Fruit fly (Drosophila melanogaster): Measurements from ENCODE around the gene CG5282.
A peak's percentile ranks its signal among the peaks of the same experiment; 100 is the strongest.

The CG5282 gene

dm6 chr3L:20473021-20473799, 47.3 kb upstream of the CG5282 start, which contains the start of the genes CG32428 and CG5969 (continued):
- TF ChIP-seq CG12659 (GFP tag; optimal IDR thresholded peaks at IDR 0.05) (peak; percentile 72), tx (GFP tag; optimal IDR thresholded peaks at IDR 0.05) (no peak), CG13123 (GFP tag; optimal IDR thresholded peaks at IDR 0.05) (no peak), B-H1 (GFP tag; IDR thresholded peaks at IDR 0.05) (peak; percentile 62), GATAe (GFP tag; conservative IDR thresholded peaks at IDR 0.05) (peak; percentile 9; the same call in 1 of the 2 replicates), peb (GFP tag; IDR thresholded peaks at IDR 0.05) (no peak), fd64A (GFP tag; optimal IDR thresholded peaks at IDR 0.05) (no peak), jing (GFP tag; optimal IDR thresholded peaks at IDR 0.05) (no peak), CG18619 (GFP tag; optimal IDR thresholded peaks at IDR 0.05) (peak; percentile 58), CG8281 (tag; optimal IDR thresholded peaks at IDR 0.05) (peak; percentile 0), Awh (GFP tag; IDR thresholded peaks at IDR 0.05) (no peak), hkb (optimal IDR thresholded peaks at IDR 0.05) (no peak), hkb (GFP tag; IDR thresholded peaks at IDR 0.05) (peak; percentile 71), CG12391 (tag; optimal IDR thresholded peaks at IDR 0.05) (peak; percentile 79), H15 (GFP tag; IDR thresholded peaks at IDR 0.05) (peak; percentile 50; the same call in 2 of the 3 replicates), gem (tag; optimal IDR thresholded peaks at IDR 0.05) (peak; percentile 80), slp2 (GFP tag; optimal IDR thresholded peaks at IDR 0.05) (no peak), ase (GFP tag; IDR thresholded peaks at IDR 0.05) (peak; percentile 50; the same call in 1 of the 3 replicates), Sry-δ (GFP tag; optimal IDR thresholded peaks at IDR 0.05) (no peak), emc (GFP tag; optimal IDR thresholded peaks at IDR 0.05) (no peak), crc (GFP tag; optimal IDR thresholded peaks at IDR 0.05) (no peak), ind (GFP tag; optimal IDR thresholded peaks at IDR 0.05) (peak; percentile 68), stwl (tag; optimal IDR thresholded peaks at IDR 0.05) (peak; percentile 59), CG10209 (GFP tag; optimal IDR thresholded peaks at IDR 0.05) (peak; percentile 70), stc (GFP tag; IDR thresholded peaks at IDR 0.05) (no peak), CG3726 (GFP tag; IDR thresholded peaks at IDR 0.05) (no peak), z (GFP tag; IDR thresholded peaks at IDR 0.05) (no peak), Vsx1 (GFP tag; optimal IDR thresholded peaks at IDR 0.05) (no peak), CG10543 (GFP tag; optimal IDR thresholded peaks at IDR 0.05) (no peak), CG3407 (GFP tag; optimal IDR thresholded peaks at IDR 0.05) (no peak), h (optimal IDR thresholded peaks at IDR 0.05) (no peak), CG1024 (GFP tag; IDR thresholded peaks at IDR 0.05) (no peak), CG15696 (tag; optimal IDR thresholded peaks at IDR 0.05) (no peak), lmd (GFP tag; IDR thresholded peaks at IDR 0.05) (peak; percentile 64), fd3F (GFP tag; optimal IDR thresholded peaks at IDR 0.05) (peak; percentile 58), gcm (GFP tag; optimal IDR thresholded peaks at IDR 0.05) (peak; percentile 32), CG8924 (tag; optimal IDR thresholded peaks at IDR 0.05) (peak; percentile 70), NfI (GFP tag; optimal IDR thresholded peaks at IDR 0.05) (peak; percentile 67), seq (GFP tag; IDR thresholded peaks at IDR 0.05) (no peak), Adf1 (GFP tag; IDR thresholded peaks at IDR 0.05) (no peak), CG4854 (GFP tag; optimal IDR thresholded peaks at IDR 0.05) (no peak), CG14860 (GFP tag; IDR thresholded peaks at IDR 0.05; ENCODE audit: partially characterized antibody) (no peak), eyg (GFP tag; optimal IDR thresholded peaks at IDR 0.05) (no peak), nom (GFP tag; optimal IDR thresholded peaks at IDR 0.05) (no peak), CG13775 (GFP tag; optimal IDR thresholded peaks at IDR 0.05) (peak; percentile 58), TFAM (GFP tag; optimal IDR thresholded peaks at IDR 0.05) (no peak), CG10959 (GFP tag; IDR thresholded peaks at IDR 0.05) (no peak), tll (GFP tag; optimal IDR thresholded peaks at IDR 0.05) (no peak), ftz-f1 (GFP tag; optimal IDR thresholded peaks at IDR 0.05) (peak; percentile 80), CG2116 (GFP tag; optimal IDR thresholded peaks at IDR 0.05) (peak; percentile 76)

Data from whole organism, embryonic.